Fruit fly (Drosophila melanogaster) whole organism, embryonic: ENCODE results near the gene Gld2.

ENCODE experiments used
- Abd-B ChIP-seq: fragments of 200-800 bp; sonication (Bioruptor generic); optimal IDR thresholded peaks from 2 replicates; lab custom pipeline; 2018; ENCODE audit warnings: missing biosample characterization, mild to moderate bottlenecking, missing genetic modification characterization, moderate library complexity
- CG15601 ChIP-seq: fragments of 200-800 bp; sonication (Bioruptor generic); optimal IDR thresholded peaks from 3 replicates; lab custom pipeline; 2019; ENCODE audit warnings: missing biosample characterization, mild to moderate bottlenecking, missing genetic modification characterization, moderate library complexity
- CG31388 ChIP-seq: fragments of 200-800 bp; sonication (Bioruptor generic); optimal IDR thresholded peaks from 2 replicates; lab custom pipeline; 2016; ENCODE audit warnings: missing biosample characterization, missing genetic modification characterization
- CG4617 ChIP-seq: fragments of 200-800 bp; sonication (Bioruptor generic); optimal IDR thresholded peaks from 3 replicates; lab custom pipeline; 2016; ENCODE audit warnings: missing biosample characterization, missing genetic modification characterization, borderline replicate concordance
- Hmr ChIP-seq: fragments of 200-800 bp; sonication (Bioruptor generic); optimal IDR thresholded peaks from 3 replicates; lab custom pipeline; 2017; ENCODE audit warnings: mild to moderate bottlenecking, missing biosample characterization, missing genetic modification reagents, missing genetic modification characterization
- Xrp1 ChIP-seq: fragments of 200-800 bp; sonication (Bioruptor generic); IDR thresholded peaks from 2 replicates; pipeline ENCODE4 v1.3.6; 2022; ENCODE audit warnings: missing biosample characterization, missing genetic modification characterization
- chinmo ChIP-seq: fragments of 200-800 bp; sonication (Bioruptor generic); IDR thresholded peaks from 4 replicates; pipeline ENCODE4 v1.3.6; 2022; ENCODE audit warnings: missing biosample characterization, missing genetic modification characterization; ENCODE audit not compliant: partially characterized antibody
- gro ChIP-seq: fragments of 200-800 bp; sonication (Bioruptor generic); optimal IDR thresholded peaks from 2 replicates; lab custom pipeline; 2016; ENCODE audit warnings: missing biosample characterization, missing genetic modification characterization
- ken ChIP-seq: fragments of 200-800 bp; sonication (Bioruptor generic); IDR thresholded peaks from 3 replicates; pipeline ENCODE4 v1.3.6; 2022; ENCODE audit warnings: missing biosample characterization, missing genetic modification characterization
- knrl ChIP-seq: fragments of 200-800 bp; sonication (Bioruptor generic); IDR thresholded peaks from 3 replicates; pipeline ENCODE4 v1.3.6; 2022; ENCODE audit warnings: missing biosample characterization, missing genetic modification characterization; ENCODE audit not compliant: partially characterized antibody
- so ChIP-seq: fragments of 200-800 bp; sonication (Bioruptor generic); IDR thresholded peaks from 3 replicates; pipeline ENCODE4 v1.3.6; 2022; ENCODE audit warnings: missing biosample characterization, missing genetic modification characterization

dm6 chr3R:22260205-22260604, 48.6 kb downstream of the Gld2 start:
- TF ChIP-seq chinmo (GFP tag; lab: Robert Waterston, UW) (no peak), so (GFP tag; lab: Robert Waterston, UW) (no peak; the same call in 2 of the 3 replicates), ken (GFP tag; lab: Robert Waterston, UW) (0 out of 3 replicates have a peak, but pooled peaks have one; percentile 34), Hmr (GFP tag; lab: Kevin White, UChicago) (no peak), Xrp1 (GFP tag; lab: Robert Waterston, UW) (0 out of 2 replicates have a peak, but pooled peaks have one; percentile 7), CG4617 (GFP tag; lab: Kevin White, UChicago) (no peak), CG31388 (GFP tag; lab: Kevin White, UChicago) (no peak), CG15601 (peak; percentile 23), Abd-B (GFP tag; lab: Kevin White, UChicago) (no peak), knrl (GFP tag; lab: Robert Waterston, UW) (no peak), gro (no peak)
